Fruit fly (Drosophila melanogaster): ENCODE results near the gene Ada1-2.

The Ada1-2 gene

dm6 chr2L:12024104-12024503 is 31.4 kb downstream of the Ada1-2 start:
- TF ChIP-seq noc (tag; optimal IDR thresholded peaks at IDR 0.05), result no peak

- TF ChIP-seq noc (tag; optimal IDR thresholded peaks at IDR 0.05), result no peak
Measured at dm6 chr2L:12025505-12025904, 32.8 kb downstream of the Ada1-2 start.

- peak; percentile 51 for TF ChIP-seq noc (tag; optimal IDR thresholded peaks at IDR 0.05)
Measured at dm6 chr2L:12026458-12027431, 34.0 kb downstream of the Ada1-2 start.

DNA sequence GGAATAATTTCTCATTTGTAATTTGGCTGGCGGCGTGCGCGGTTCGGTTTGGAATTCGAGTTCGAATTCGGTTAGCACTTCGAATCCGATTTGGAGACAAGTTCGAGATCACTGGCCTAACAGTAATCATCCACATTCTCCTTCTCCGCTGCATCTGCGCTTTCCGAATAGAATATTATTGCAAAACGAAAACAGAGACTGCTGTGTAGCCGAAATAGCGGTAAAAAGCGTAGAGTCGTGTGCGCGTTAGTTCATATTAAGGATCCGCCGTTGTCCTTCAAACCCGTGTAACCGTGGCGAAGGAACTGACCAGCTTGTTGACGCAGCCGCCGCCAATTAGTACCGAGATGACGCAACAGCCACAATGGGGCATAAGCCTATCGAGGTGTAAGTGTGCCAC is 34.7 kb downstream of the Ada1-2 start, which contains the start of gene dmGlut:
dmGlut (plus strand) TSS at position 4 of the 400 bp plus-strand sequence.
- no peak for TF ChIP-seq noc (tag; optimal IDR thresholded peaks at IDR 0.05)

dm6 chr2L:12028102-12028501 is 35.4 kb downstream of the Ada1-2 start:
- TF ChIP-seq noc (tag; optimal IDR thresholded peaks at IDR 0.05), result no peak

- no peak for TF ChIP-seq noc (tag; optimal IDR thresholded peaks at IDR 0.05)
Measured at dm6 chr2L:12028808-12029207, 36.1 kb downstream of the Ada1-2 start.

dm6 chr2L:12029594-12030197 is 37.0 kb downstream of the Ada1-2 start:
- TF ChIP-seq noc (tag; optimal IDR thresholded peaks at IDR 0.05), result peak; percentile 89

- peak; percentile 79 for TF ChIP-seq noc (tag; optimal IDR thresholded peaks at IDR 0.05)
Measured at dm6 chr2L:12030552-12031131, 37.9 kb downstream of the Ada1-2 start.

- TF ChIP-seq noc (tag; optimal IDR thresholded peaks at IDR 0.05), result no peak
Measured at dm6 chr2L:12033890-12034289, 41.2 kb downstream of the Ada1-2 start, which contains the start of gene CG18788. Gene CG18788 (plus strand): TSS chr2L:12034190.

- TF ChIP-seq noc (tag; optimal IDR thresholded peaks at IDR 0.05), result no peak
Measured at dm6 chr2L:12038177-12038581, 45.5 kb downstream of the Ada1-2 start, which contains the start of gene Tom70. Gene Tom70 (minus strand): TSS chr2L:12038511.

DNA sequence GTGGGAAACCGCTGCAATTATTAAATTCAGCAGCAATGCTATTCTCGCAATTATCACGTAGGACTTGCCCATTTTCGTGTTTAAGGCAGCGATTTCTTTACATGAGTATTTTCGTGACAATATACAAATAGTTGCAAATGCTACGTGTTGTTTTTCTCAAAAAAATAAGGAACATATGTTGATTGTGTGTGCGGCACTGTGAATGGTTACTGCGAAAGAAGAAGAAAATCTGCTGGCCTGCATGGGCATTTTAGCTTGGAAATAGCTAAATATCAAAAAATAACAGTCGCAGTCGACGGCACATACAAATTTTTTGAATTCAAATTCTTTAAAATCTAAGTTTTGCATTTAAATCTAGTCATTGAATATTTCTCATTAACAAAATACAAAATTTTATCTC is 47.8 kb downstream of the Ada1-2 start, which contains the start of gene CG6766:
CG6766 (minus strand) TSS at position 180 of the 400 bp plus-strand sequence.
- no peak for TF ChIP-seq noc (tag; optimal IDR thresholded peaks at IDR 0.05)

Data from whole organism, larva.